Fruit fly (Drosophila melanogaster): ENCODE measurements around the gene Ubi-p5E.

dm6 chrX:6291083-6291699 is 11.7 kb upstream of the Ubi-p5E start, which contains the start of the genes Rpt4 and mldr:
- TF ChIP-seq sv (GFP tag; optimal IDR thresholded peaks at IDR 0.05) (no peak), ey (GFP tag; optimal IDR thresholded peaks at IDR 0.05) (no peak)
